Worm (Caenorhabditis elegans) whole organism, young adult: ENCODE measurements around the gene nhr-65.

Source experiments
- B0019.2 ChIP-seq: fragments of 200-800 bp; sonication (Bioruptor generic); conservative IDR thresholded peaks from 2 replicates; pipeline ENCODE4 v1.3.6; 2022; ENCODE audit warnings: missing genetic modification reagents, missing genetic modification characterization, missing compliant biosample characterization
- B0261.1 ChIP-seq: sonication (generic microtip); optimal IDR thresholded peaks from 2 replicates; lab custom pipeline; 2016; ENCODE audit warnings: mild to moderate bottlenecking, missing genetic modification characterization, moderate library complexity, missing compliant biosample characterization
- F37B4.10 ChIP-seq: fragments of 200-800 bp; sonication (Bioruptor generic); IDR thresholded peaks from 2 replicates; pipeline ENCODE4 v1.3.6; 2022; ENCODE audit warnings: missing genetic modification characterization, missing compliant biosample characterization
- T26A5.8 ChIP-seq: sonication (generic microtip); optimal IDR thresholded peaks from 2 replicates; lab custom pipeline; 2016; ENCODE audit warnings: missing genetic modification characterization, missing compliant biosample characterization
- Y53G8AR.9 ChIP-seq: fragments of 200-800 bp; sonication (Bioruptor generic); conservative IDR thresholded peaks from 2 replicates; pipeline ENCODE4 v1.3.6; 2022; ENCODE audit warnings: missing genetic modification reagents, missing genetic modification characterization, missing compliant biosample characterization
- Y56A3A.18 ChIP-seq: fragments of 200-800 bp; sonication (Bioruptor generic); IDR thresholded peaks from 2 replicates; pipeline ENCODE4 v1.3.6; 2022; ENCODE audit warnings: missing genetic modification reagents, missing genetic modification characterization, missing compliant biosample characterization
- Y95B8A.8 ChIP-seq: fragments of 200-800 bp; sonication (Bioruptor generic); IDR thresholded peaks from 2 replicates; pipeline ENCODE4 v1.3.6; 2022; ENCODE audit warnings: missing genetic modification reagents, missing genetic modification characterization, missing compliant biosample characterization
- ZK185.1 ChIP-seq: sonication (generic microtip); optimal IDR thresholded peaks from 2 replicates; lab custom pipeline; 2016; ENCODE audit warnings: mild to moderate bottlenecking, missing genetic modification characterization, missing compliant biosample characterization; ENCODE audit not compliant: poor library complexity, severe bottlenecking
- aptf-2 ChIP-seq: fragments of 200-800 bp; sonication (Bioruptor generic); conservative IDR thresholded peaks from 2 replicates; pipeline ENCODE4 v1.3.6; 2022; ENCODE audit warnings: missing genetic modification reagents, missing genetic modification characterization, missing compliant biosample characterization
- aptf-3 ChIP-seq: fragments of 200-800 bp; sonication (Bioruptor generic); IDR thresholded peaks from 2 replicates; pipeline ENCODE4 v1.3.6; 2022; ENCODE audit warnings: missing genetic modification characterization, missing compliant biosample characterization
- attf-3 ChIP-seq: fragments of 200-800 bp; sonication (Bioruptor generic); conservative IDR thresholded peaks from 2 replicates; pipeline ENCODE4 v1.3.6; 2022; ENCODE audit warnings: missing genetic modification reagents, missing genetic modification characterization, missing compliant biosample characterization
- bed-1 ChIP-seq: fragments of 200-800 bp; sonication (Bioruptor generic); IDR thresholded peaks from 2 replicates; pipeline ENCODE4 v1.3.6; 2022; ENCODE audit warnings: missing genetic modification reagents, missing genetic modification characterization, missing compliant biosample characterization
- cebp-2 ChIP-seq: fragments of 200-800 bp; sonication (Bioruptor generic); IDR thresholded peaks from 2 replicates; pipeline ENCODE4 v1.3.6; 2022; ENCODE audit warnings: missing genetic modification characterization, missing compliant biosample characterization
- ceh-27 ChIP-seq: fragments of 200-800 bp; sonication (Bioruptor generic); optimal IDR thresholded peaks from 2 replicates; lab custom pipeline; 2018; ENCODE audit warnings: mild to moderate bottlenecking, missing genetic modification characterization, moderate library complexity, missing compliant biosample characterization
- ceh-40 ChIP-seq: fragments of 200-800 bp; sonication (Bioruptor generic); IDR thresholded peaks from 2 replicates; pipeline ENCODE4 v1.3.6; 2022; ENCODE audit warnings: missing genetic modification characterization, missing compliant biosample characterization
- ceh-58 ChIP-seq: fragments of 200-800 bp; sonication (Bioruptor generic); IDR thresholded peaks from 2 replicates; pipeline ENCODE4 v1.3.6; 2022; ENCODE audit warnings: missing genetic modification characterization, missing compliant biosample characterization
- die-1 ChIP-seq: sonication (generic microtip); optimal IDR thresholded peaks from 2 replicates; lab custom pipeline; 2016; ENCODE audit warnings: missing genotype, mild to moderate bottlenecking, missing genetic modification characterization, missing compliant biosample characterization
- hlh-12 ChIP-seq: sonication (generic microtip); optimal IDR thresholded peaks from 2 replicates; lab custom pipeline; 2016; ENCODE audit warnings: missing genetic modification characterization, missing compliant biosample characterization
- hlh-26 ChIP-seq: fragments of 200-800 bp; sonication (Bioruptor generic); conservative IDR thresholded peaks from 2 replicates; pipeline ENCODE4 v1.3.6; 2022; ENCODE audit warnings: missing genetic modification reagents, missing genetic modification characterization, missing compliant biosample characterization
- let-526 ChIP-seq: fragments of 200-800 bp; sonication (Bioruptor generic); IDR thresholded peaks from 2 replicates; pipeline ENCODE4 v1.3.6; 2022; ENCODE audit warnings: missing genetic modification reagents, missing genetic modification characterization, missing compliant biosample characterization
- lir-1 ChIP-seq: fragments of 200-800 bp; sonication (Bioruptor generic); conservative IDR thresholded peaks from 2 replicates; pipeline ENCODE4 v1.3.6; 2022; ENCODE audit warnings: missing genetic modification reagents, missing genetic modification characterization, missing compliant biosample characterization
- mcd-1 ChIP-seq: fragments of 200-800 bp; sonication (Bioruptor generic); IDR thresholded peaks from 2 replicates; pipeline ENCODE4 v1.3.6; 2022; ENCODE audit warnings: missing genetic modification reagents, missing genetic modification characterization, missing compliant biosample characterization
- mes-4 ChIP-seq: sonication (generic microtip); optimal IDR thresholded peaks from 2 replicates; lab custom pipeline; 2016; ENCODE audit warnings: missing genotype, missing genetic modification characterization, missing compliant biosample characterization
- nfya-1 ChIP-seq: sonication (generic microtip); optimal IDR thresholded peaks from 2 replicates; lab custom pipeline; 2017; ENCODE audit warnings: antibody characterized with exemption, missing compliant biosample characterization, missing genetic modification characterization, borderline replicate concordance; ENCODE audit not compliant: insufficient read depth
- nhr-80 ChIP-seq: sonication (generic microtip); optimal IDR thresholded peaks from 2 replicates; lab custom pipeline; 2016; ENCODE audit warnings: missing genetic modification characterization, missing compliant biosample characterization
- repo-1 ChIP-seq: sonication (generic microtip); optimal IDR thresholded peaks from 2 replicates; lab custom pipeline; 2017; ENCODE audit warnings: mild to moderate bottlenecking, missing genetic modification characterization, missing compliant biosample characterization
- snpc-3.4 ChIP-seq: sonication (generic microtip); optimal IDR thresholded peaks from 2 replicates; lab custom pipeline; 2017; ENCODE audit warnings: missing genetic modification characterization, mild to moderate bottlenecking, missing compliant biosample characterization, antibody characterized with exemption, moderate library complexity, missing genotype, missing genetic modification reagents
- snpc-4 ChIP-seq, 5 experiments: fragments of 150-350 bp in 1 of 5; sonication (generic microtip) in 4 of 5; optimal IDR thresholded peaks; 2 replicates each; lab custom pipeline; 2014 to 2018; ENCODE audit warnings: missing genetic modification characterization in 5 of 5, missing biosample characterization in 3 of 5, antibody characterized with exemption in 2 of 5, mild to moderate bottlenecking in 2 of 5, missing compliant biosample characterization in 2 of 5, missing genotype in 2 of 5, moderate library complexity in 2 of 5, missing genetic modification reagents in 1 of 5
- unc-62 ChIP-seq: fragments of 150-350 bp; optimal IDR thresholded peaks from 2 replicates; lab custom pipeline; 2014; ENCODE audit warnings: missing biosample characterization, missing genetic modification reagents, missing genetic modification characterization
- zim-3 ChIP-seq: sonication (generic microtip); optimal IDR thresholded peaks from 2 replicates; lab custom pipeline; 2017; ENCODE audit warnings: mild to moderate bottlenecking, missing genetic modification characterization, moderate library complexity, missing compliant biosample characterization
- ztf-18 ChIP-seq: sonication (generic microtip); optimal IDR thresholded peaks from 2 replicates; lab custom pipeline; 2016; ENCODE audit warnings: missing genotype, mild to moderate bottlenecking, missing genetic modification characterization, missing compliant biosample characterization
- ztf-28 ChIP-seq: fragments of 200-800 bp; sonication (Bioruptor generic); IDR thresholded peaks from 2 replicates; pipeline ENCODE4 v1.3.6; 2022; ENCODE audit warnings: missing genetic modification reagents, missing genetic modification characterization, missing compliant biosample characterization
- ztf-3 ChIP-seq: fragments of 200-800 bp; sonication (Bioruptor generic); optimal IDR thresholded peaks from 2 replicates; lab custom pipeline; 2018; ENCODE audit warnings: mild to moderate bottlenecking, missing genetic modification characterization, missing compliant biosample characterization
- ztf-6 ChIP-seq: fragments of 200-800 bp; sonication (Bioruptor generic); IDR thresholded peaks from 2 replicates; pipeline ENCODE4 v1.3.6; 2022; ENCODE audit warnings: missing genetic modification reagents, missing genetic modification characterization, missing compliant biosample characterization

Gene nhr-65

DNA sequence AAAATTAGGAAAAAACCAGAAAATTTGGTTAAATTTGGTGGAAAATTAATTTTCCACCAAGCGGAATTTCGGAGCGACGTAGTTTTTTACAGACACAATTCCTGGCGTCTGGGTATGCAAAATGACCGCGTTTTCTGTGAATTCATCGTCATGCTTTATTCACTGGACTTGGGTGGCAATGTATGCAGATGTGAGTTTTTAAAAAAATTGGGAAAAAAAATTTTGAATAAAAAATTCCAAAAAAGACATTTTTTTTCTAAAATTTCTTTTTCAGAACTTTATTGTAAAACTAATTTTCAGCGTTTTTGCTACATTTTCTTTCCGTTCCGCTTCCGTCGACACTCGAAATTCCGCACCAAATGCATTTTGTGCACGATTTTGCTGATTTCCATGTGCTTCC, 27.7 kb upstream of the nhr-65 start, which contains the start of gene C54E10.7:
Gene C54E10.7 (plus strand): TSS at position 301 of the 400 bp plus-strand sequence.
- TF ChIP-seq mes-4 (tag; lab: Kevin White, UChicago), result no peak
- no peak for TF ChIP-seq hlh-12 (tag; lab: Kevin White, UChicago)
- TF ChIP-seq Y53G8AR.9, result no peak
- TF ChIP-seq die-1 (tag; lab: Kevin White, UChicago), result no peak
- TF ChIP-seq unc-62 (GFP tag; lab: Kevin White, UChicago), result no peak
- TF ChIP-seq ceh-58 (GFP tag; lab: Robert Waterston, UW), result no peak
- TF ChIP-seq snpc-3.4 (tag; lab: Kevin White, UChicago), result no peak
- no peak for TF ChIP-seq ztf-28 (GFP tag; lab: Robert Waterston, UW)
- TF ChIP-seq repo-1 (tag; lab: Kevin White, UChicago), result no peak
- TF ChIP-seq B0261.1 (tag; lab: Kevin White, UChicago), result no peak
- TF ChIP-seq nhr-80 (tag; lab: Kevin White, UChicago), result no peak
- TF ChIP-seq lir-1 (GFP tag; lab: Robert Waterston, UW), result no peak
- no peak for TF ChIP-seq nfya-1 (tag; lab: Kevin White, UChicago)
- TF ChIP-seq Y95B8A.8 (GFP tag; lab: Robert Waterston, UW), result no peak
- TF ChIP-seq ztf-18 (tag; lab: Kevin White, UChicago), result no peak
- no peak for TF ChIP-seq ceh-27 (GFP tag; lab: Kevin White, UChicago)
- TF ChIP-seq ZK185.1 (tag; lab: Kevin White, UChicago), result no peak
- TF ChIP-seq aptf-2 (GFP tag; lab: Robert Waterston, UW), result no peak
- TF ChIP-seq mcd-1, result no peak

ce11 chrV:18819643-18820042, 19.5 kb upstream of the nhr-65 start, which contains the start of gene ncs-5:
Gene ncs-5, plus strand, starts transcription at chrV:18819766.
- TF ChIP-seq snpc-4 (GFP tag; optimal IDR thresholded peaks at IDR 0.05; lab: Kevin White, UChicago) (no peak), snpc-4 (tag; optimal IDR thresholded peaks at IDR 0.05; lab: Kevin White, UChicago) (no peak), B0261.1 (tag; lab: Kevin White, UChicago) (no peak)
- TF ChIP-seq, all 124 proteins: peak for 0

DNA sequence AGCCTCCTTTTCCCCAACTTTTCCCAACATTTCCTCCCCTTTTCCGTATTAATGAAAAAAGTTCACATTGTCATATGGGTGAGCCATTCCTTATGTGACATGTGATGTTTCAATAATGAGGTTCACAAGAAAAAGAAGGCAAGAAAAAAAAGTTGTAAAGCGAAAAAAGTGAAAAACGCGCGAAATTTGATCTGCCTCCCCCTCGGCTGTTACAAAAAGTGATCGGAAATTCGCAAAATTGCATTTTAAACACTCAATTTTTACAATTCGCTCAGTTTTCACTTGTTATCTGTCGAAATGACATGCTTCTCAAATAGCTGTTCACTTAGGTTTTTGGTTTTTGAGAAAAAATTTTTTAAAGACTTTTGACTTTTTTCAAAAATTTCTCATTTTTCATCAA, 17.5 kb upstream of the nhr-65 start:
- TF ChIP-seq let-526 (GFP tag; lab: Robert Waterston, UW) (no peak), ztf-3 (GFP tag; lab: Kevin White, UChicago) (no peak), Y56A3A.18 (GFP tag; lab: Robert Waterston, UW) (no peak), attf-3 (GFP tag; lab: Robert Waterston, UW) (no peak), T26A5.8 (tag; lab: Kevin White, UChicago) (no peak), snpc-3.4 (tag; lab: Kevin White, UChicago) (no peak), bed-1 (GFP tag; lab: Robert Waterston, UW) (no peak), F37B4.10 (GFP tag; lab: Robert Waterston, UW) (no peak), hlh-12 (tag; lab: Kevin White, UChicago) (no peak), zim-3 (tag; lab: Kevin White, UChicago) (no peak), cebp-2 (GFP tag; lab: Robert Waterston, UW) (no peak), aptf-3 (GFP tag; lab: Robert Waterston, UW) (no peak), ceh-40 (GFP tag; lab: Robert Waterston, UW) (no peak), ztf-6 (no peak), hlh-26 (GFP tag; lab: Robert Waterston, UW) (no peak), B0019.2 (GFP tag; lab: Robert Waterston, UW) (no peak)
